Fruit fly (Drosophila melanogaster) whole organism, embryonic: Measurements from ENCODE around the gene org-1.
A peak's percentile ranks its signal among the peaks of the same experiment; 100 is the strongest.

Source experiments
- Atf6 ChIP-seq: fragments of 200-800 bp; sonication (Bioruptor generic); IDR thresholded peaks from 2 replicates; pipeline ENCODE4 v1.3.6; 2022; ENCODE audit warnings: missing biosample characterization, missing genetic modification characterization
- BtbVII ChIP-seq: fragments of 200-800 bp; sonication (Bioruptor generic); optimal IDR thresholded peaks from 3 replicates; lab custom pipeline; 2017; ENCODE audit warnings: missing biosample characterization, mild to moderate bottlenecking, missing genetic modification characterization
- C15 ChIP-seq: fragments of 200-800 bp; sonication (Bioruptor generic); IDR thresholded peaks from 3 replicates; pipeline ENCODE4 v1.3.6; 2022; ENCODE audit warnings: missing biosample characterization, missing genetic modification characterization
- CG10959 ChIP-seq: fragments of 200-800 bp; sonication (Bioruptor generic); IDR thresholded peaks from 2 replicates; pipeline ENCODE4 v1.3.6; 2022; ENCODE audit warnings: missing biosample characterization, missing genetic modification characterization
- CG11093 ChIP-seq: fragments of 200-800 bp; sonication (Bioruptor generic); IDR thresholded peaks from 3 replicates; pipeline ENCODE4 v1.3.6; 2022; ENCODE audit warnings: missing biosample characterization, missing genetic modification characterization
- CG12071 ChIP-seq: fragments of 200-800 bp; sonication (Bioruptor generic); optimal IDR thresholded peaks from 3 replicates; lab custom pipeline; 2018; ENCODE audit warnings: missing biosample characterization, mild to moderate bottlenecking, missing genetic modification characterization
- CG12219 ChIP-seq: fragments of 200-800 bp; sonication (Bioruptor generic); optimal IDR thresholded peaks from 3 replicates; lab custom pipeline; 2018; ENCODE audit warnings: missing biosample characterization, mild to moderate bottlenecking, missing genetic modification characterization
- CG15479 ChIP-seq: fragments of 200-800 bp; sonication (Bioruptor generic); optimal IDR thresholded peaks from 3 replicates; lab custom pipeline; 2019; ENCODE audit warnings: missing biosample characterization, mild to moderate bottlenecking, missing genetic modification characterization, moderate library complexity
- CG1603 ChIP-seq: fragments of 200-800 bp; sonication (Bioruptor generic); optimal IDR thresholded peaks from 2 replicates; lab custom pipeline; 2019; ENCODE audit warnings: missing biosample characterization, mild to moderate bottlenecking, missing genetic modification characterization, moderate library complexity
- CG16779 ChIP-seq: fragments of 200-800 bp; sonication (Bioruptor generic); IDR thresholded peaks from 2 replicates; pipeline ENCODE4 v1.3.6; 2022; ENCODE audit warnings: missing biosample characterization, missing genetic modification characterization
- CG17612 ChIP-seq: fragments of 200-800 bp; sonication (Bioruptor generic); IDR thresholded peaks from 2 replicates; pipeline ENCODE4 v1.3.6; 2022; ENCODE audit warnings: missing biosample characterization, missing genetic modification characterization
- CG17829 ChIP-seq: fragments of 200-800 bp; optimal IDR thresholded peaks from 2 replicates; lab custom pipeline; 2019; ENCODE audit warnings: missing biosample characterization, mild to moderate bottlenecking, missing genetic modification characterization, moderate library complexity
- CG18476 ChIP-seq: fragments of 200-800 bp; sonication (Bioruptor generic); optimal IDR thresholded peaks from 2 replicates; lab custom pipeline; 2016; ENCODE audit warnings: missing biosample characterization, mild to moderate bottlenecking, missing genetic modification characterization
- CG31224 ChIP-seq: fragments of 200-800 bp; sonication (Bioruptor generic); IDR thresholded peaks from 2 replicates; pipeline ENCODE4 v1.3.6; 2022; ENCODE audit warnings: missing biosample characterization, missing genetic modification characterization
- CG34224 ChIP-seq: fragments of 200-800 bp; sonication (Bioruptor generic); IDR thresholded peaks from 3 replicates; pipeline ENCODE4 v1.3.6; 2022; ENCODE audit warnings: missing biosample characterization, missing genetic modification characterization; ENCODE audit not compliant: partially characterized antibody
- CG6175 ChIP-seq: fragments of 200-800 bp; sonication (Bioruptor generic); IDR thresholded peaks from 3 replicates; pipeline ENCODE4 v1.3.6; 2022; ENCODE audit warnings: missing biosample characterization, missing genetic modification characterization
- CG6272 ChIP-seq: fragments of 200-800 bp; sonication (Bioruptor generic); IDR thresholded peaks from 2 replicates; pipeline ENCODE4 v1.3.6; 2022; ENCODE audit warnings: missing biosample characterization, missing genetic modification characterization
- CG6654 ChIP-seq: fragments of 200-800 bp; sonication (Bioruptor generic); optimal IDR thresholded peaks from 2 replicates; lab custom pipeline; 2017; ENCODE audit warnings: missing biosample characterization, mild to moderate bottlenecking, missing genetic modification characterization
- CG6683 ChIP-seq: fragments of 200-800 bp; sonication (Bioruptor generic); optimal IDR thresholded peaks from 2 replicates; lab custom pipeline; 2017; ENCODE audit warnings: missing biosample characterization, mild to moderate bottlenecking, missing genetic modification characterization, missing genetic modification reagents
- CG6854 ChIP-seq: fragments of 200-800 bp; sonication (Bioruptor generic); optimal IDR thresholded peaks from 3 replicates; lab custom pipeline; 2017; ENCODE audit warnings: missing biosample characterization, mild to moderate bottlenecking, missing genetic modification characterization
- CG8924 ChIP-seq: fragments of 200-800 bp; optimal IDR thresholded peaks from 3 replicates; lab custom pipeline; 2019; ENCODE audit warnings: missing biosample characterization, mild to moderate bottlenecking, missing genetic modification characterization, moderate library complexity
- H2.0 ChIP-seq: fragments of 200-800 bp; sonication (Bioruptor generic); IDR thresholded peaks from 2 replicates; pipeline ENCODE4 v1.3.6; 2022; ENCODE audit warnings: missing biosample characterization, missing genetic modification characterization
- HmgZ ChIP-seq: fragments of 200-800 bp; sonication (Bioruptor generic); optimal IDR thresholded peaks from 2 replicates; lab custom pipeline; 2018; ENCODE audit warnings: missing biosample characterization, mild to moderate bottlenecking, missing genetic modification characterization
- Lim3 ChIP-seq: fragments of 200-800 bp; sonication (Bioruptor generic); IDR thresholded peaks from 2 replicates; pipeline ENCODE4 v1.3.6; 2022; ENCODE audit warnings: missing biosample characterization, missing genetic modification characterization
- MTF-1 ChIP-seq: fragments of 200-800 bp; sonication (Bioruptor generic); optimal IDR thresholded peaks from 2 replicates; lab custom pipeline; 2018; ENCODE audit warnings: missing biosample characterization, mild to moderate bottlenecking, missing genetic modification characterization, borderline replicate concordance
- Meics ChIP-seq: fragments of 200-800 bp; sonication (Bioruptor generic); optimal IDR thresholded peaks from 2 replicates; lab custom pipeline; 2017; ENCODE audit warnings: missing biosample characterization, mild to moderate bottlenecking, missing genetic modification characterization
- Oaz ChIP-seq: fragments of 200-800 bp; sonication (Bioruptor generic); IDR thresholded peaks from 2 replicates; pipeline ENCODE4 v1.3.6; 2022; ENCODE audit warnings: missing biosample characterization, missing genetic modification characterization
- Tbp ChIP-seq: fragments of >200 bp; optimal IDR thresholded peaks from 2 replicates; lab custom pipeline; 2018; ENCODE audit warnings: missing biosample characterization, missing genetic modification characterization
- bowl ChIP-seq: fragments of 200-800 bp; sonication (Bioruptor generic); IDR thresholded peaks from 2 replicates; pipeline ENCODE4 v1.3.6; 2022; ENCODE audit warnings: missing biosample characterization, missing genetic modification characterization
- bsh ChIP-seq, 2 experiments: fragments of 200-800 bp; sonication (Bioruptor generic); optimal IDR thresholded peaks; 2 replicates each; lab custom pipeline; 2017 to 2018; ENCODE audit warnings: mild to moderate bottlenecking in 2 of 2, missing biosample characterization in 2 of 2, missing genetic modification characterization in 2 of 2, moderate library complexity in 1 of 2
- chm ChIP-seq: fragments of 200-800 bp; sonication (Bioruptor generic); IDR thresholded peaks from 2 replicates; pipeline ENCODE4 v1.3.6; 2022; ENCODE audit warnings: missing biosample characterization, missing genetic modification characterization
- esg ChIP-seq: fragments of 200-800 bp; sonication (Bioruptor generic); conservative IDR thresholded peaks from 2 replicates; pipeline ENCODE4 v1.3.6; 2022; ENCODE audit warnings: missing biosample characterization, missing genetic modification characterization
- exex ChIP-seq: fragments of 200-800 bp; sonication (Bioruptor generic); optimal IDR thresholded peaks from 4 replicates; lab custom pipeline; 2018; ENCODE audit warnings: missing biosample characterization, mild to moderate bottlenecking, missing genetic modification characterization, moderate library complexity
- ftz-f1 ChIP-seq: fragments of 200-800 bp; sonication (Bioruptor generic); optimal IDR thresholded peaks from 2 replicates; lab custom pipeline; 2016; ENCODE audit warnings: missing biosample characterization, missing genetic modification characterization
- hbn ChIP-seq: fragments of 200-800 bp; sonication (Bioruptor generic); IDR thresholded peaks from 2 replicates; pipeline ENCODE4 v1.3.6; 2022; ENCODE audit warnings: missing biosample characterization, missing genetic modification characterization; ENCODE audit not compliant: partially characterized antibody
- hkb ChIP-seq, 2 experiments: fragments of 200-800 bp in 1 of 2; fragments of >200 bp in 1 of 2; sonication (Bioruptor generic) in 1 of 2; IDR thresholded peaks in 1 of 2; optimal IDR thresholded peaks in 1 of 2; 2 replicates each; pipeline versions ENCODE4 v1.3.6 to Lab custom; 2017 to 2022; ENCODE audit warnings: missing biosample characterization in 1 of 2, missing genetic modification characterization in 1 of 2
- jing ChIP-seq: fragments of 200-800 bp; sonication (Bioruptor generic); optimal IDR thresholded peaks from 2 replicates; lab custom pipeline; 2018; ENCODE audit warnings: missing biosample characterization, mild to moderate bottlenecking, missing genetic modification characterization
- kah ChIP-seq: fragments of 200-800 bp; sonication (Bioruptor generic); optimal IDR thresholded peaks from 2 replicates; lab custom pipeline; 2018; ENCODE audit warnings: missing biosample characterization, mild to moderate bottlenecking, missing genetic modification characterization
- klu ChIP-seq: fragments of 200-800 bp; sonication (Bioruptor generic); IDR thresholded peaks from 2 replicates; pipeline ENCODE4 v1.3.6; 2022; ENCODE audit warnings: missing biosample characterization, missing genetic modification characterization
- lbe ChIP-seq: fragments of 200-800 bp; sonication (Bioruptor generic); optimal IDR thresholded peaks from 2 replicates; lab custom pipeline; 2016; ENCODE audit warnings: missing biosample characterization, mild to moderate bottlenecking, missing genetic modification characterization
- mam ChIP-seq: fragments of 200-800 bp; sonication (Bioruptor generic); optimal IDR thresholded peaks from 3 replicates; lab custom pipeline; 2016; ENCODE audit warnings: missing biosample characterization, missing genetic modification characterization
- oc ChIP-seq: fragments of 200-800 bp; sonication (Bioruptor generic); optimal IDR thresholded peaks from 2 replicates; lab custom pipeline; 2018; ENCODE audit warnings: missing biosample characterization, mild to moderate bottlenecking, missing genetic modification characterization, moderate library complexity
- odd ChIP-seq: fragments of 200-800 bp; sonication (Bioruptor generic); optimal IDR thresholded peaks from 2 replicates; lab custom pipeline; 2017; ENCODE audit warnings: missing biosample characterization, mild to moderate bottlenecking, missing genetic modification characterization
- pfk ChIP-seq: fragments of 200-800 bp; sonication (Bioruptor generic); optimal IDR thresholded peaks from 2 replicates; lab custom pipeline; 2018; ENCODE audit warnings: missing biosample characterization, mild to moderate bottlenecking, missing genetic modification characterization, moderate library complexity
- row ChIP-seq: fragments of 200-800 bp; sonication (Bioruptor generic); IDR thresholded peaks from 3 replicates; pipeline ENCODE4 v1.3.6; 2022; ENCODE audit warnings: missing biosample characterization, missing genetic modification characterization
- shn ChIP-seq: fragments of 200-800 bp; sonication (Bioruptor generic); optimal IDR thresholded peaks from 3 replicates; lab custom pipeline; 2016; ENCODE audit warnings: missing biosample characterization, missing genetic modification characterization
- slou ChIP-seq: fragments of 200-800 bp; sonication (Bioruptor generic); optimal IDR thresholded peaks from 3 replicates; lab custom pipeline; 2016; ENCODE audit warnings: missing biosample characterization, missing genetic modification characterization
- slp2 ChIP-seq: fragments of 200-800 bp; sonication (Bioruptor generic); optimal IDR thresholded peaks from 2 replicates; lab custom pipeline; 2016; ENCODE audit warnings: missing biosample characterization, missing genetic modification characterization
- tio ChIP-seq: fragments of 200-800 bp; sonication (Bioruptor generic); optimal IDR thresholded peaks from 2 replicates; lab custom pipeline; 2017; ENCODE audit warnings: missing biosample characterization, missing genetic modification characterization, inconsistent platforms
- zf30C ChIP-seq: fragments of 200-800 bp; sonication (Bioruptor generic); optimal IDR thresholded peaks from 3 replicates; lab custom pipeline; 2018; ENCODE audit warnings: missing biosample characterization, mild to moderate bottlenecking, missing genetic modification characterization

org-1 gene

dm6 chrX:8409793-8410192, 45.1 kb downstream of the org-1 start (continued):
- TF ChIP-seq H2.0 (GFP tag; lab: Robert Waterston, UW) (0 out of 2 replicates have a peak, but pooled peaks have one; percentile 18), Tbp (GFP tag; lab: Kevin White, UChicago) (no peak), CG17829 (tag; lab: Kevin White, UChicago) (peak; percentile 50), C15 (peak; percentile 92; the same call in 2 of the 3 replicates), CG6683 (GFP tag; lab: Kevin White, UChicago) (peak; percentile 57), kah (peak; percentile 55), Meics (GFP tag; lab: Kevin White, UChicago) (peak; percentile 57), bowl (GFP tag; lab: Robert Waterston, UW) (peak; percentile 98), CG12071 (GFP tag; lab: Kevin White, UChicago) (peak; percentile 80), zf30C (GFP tag; lab: Kevin White, UChicago) (peak; percentile 50), odd (peak; percentile 52), slou (no peak), CG6175 (GFP tag; lab: Robert Waterston, UW) (peak; percentile 98), exex (peak; percentile 59), CG1603 (tag; lab: Kevin White, UChicago) (no peak), esg (no peak), CG15479 (GFP tag; lab: Kevin White, UChicago) (peak; percentile 99), mam (GFP tag; lab: Kevin White, UChicago) (no peak), CG18476 (GFP tag; lab: Kevin White, UChicago) (no peak), MTF-1 (GFP tag; lab: Kevin White, UChicago) (peak; percentile 57), CG10959 (peak; percentile 45; the same call in 1 of the 2 replicates), CG6854 (peak; percentile 76), jing (GFP tag; lab: Kevin White, UChicago) (no peak), hkb (optimal IDR thresholded peaks at IDR 0.05; lab: Kevin White, UChicago) (no peak), hkb (GFP tag; IDR thresholded peaks at IDR 0.05; lab: Robert Waterston, UW) (peak; percentile 72), CG17612 (GFP tag; lab: Robert Waterston, UW) (peak; percentile 25; the same call in 1 of the 2 replicates), hbn (GFP tag; lab: Robert Waterston, UW) (0 out of 2 replicates have a peak, but pooled peaks have one; percentile 23), row (GFP tag; lab: Robert Waterston, UW) (peak; percentile 22; the same call in 1 of the 3 replicates), Lim3 (GFP tag; lab: Robert Waterston, UW) (no peak), CG8924 (tag; lab: Kevin White, UChicago) (peak; percentile 70), slp2 (no peak), BtbVII (peak; percentile 74), shn (no peak), CG34224 (GFP tag; lab: Robert Waterston, UW) (0 out of 3 replicates have a peak, but pooled peaks have one; percentile 8), CG31224 (GFP tag; lab: Robert Waterston, UW) (peak; percentile 78), lbe (GFP tag; lab: Kevin White, UChicago) (peak; percentile 78), CG6654 (GFP tag; lab: Kevin White, UChicago) (no peak), CG12219 (GFP tag; lab: Kevin White, UChicago) (peak; percentile 73), Oaz (GFP tag; lab: Robert Waterston, UW) (peak; percentile 57; the same call in 1 of the 2 replicates), Atf6 (GFP tag; lab: Robert Waterston, UW) (peak; percentile 97), CG11093 (GFP tag; lab: Robert Waterston, UW) (no peak; the same call in 2 of the 3 replicates), klu (GFP tag; lab: Robert Waterston, UW) (no peak), CG6272 (GFP tag; lab: Robert Waterston, UW) (no peak), oc (peak; percentile 16), chm (GFP tag; lab: Robert Waterston, UW) (peak; percentile 97), tio (GFP tag; lab: Kevin White, UChicago) (no peak), ftz-f1 (peak; percentile 32), pfk (GFP tag; lab: Kevin White, UChicago) (peak; percentile 79), bsh (GFP tag; optimal IDR thresholded peaks at IDR 0.05; lab: Kevin White, UChicago) (peak in 1 of 2 experiments; percentile 67), CG16779 (GFP tag; lab: Robert Waterston, UW) (peak; percentile 80; the same call in 1 of the 2 replicates), HmgZ (tag; lab: Kevin White, UChicago) (peak; percentile 75)
